Worm (Caenorhabditis elegans) whole organism, L4 larva: Measurements from ENCODE around the gene srm-4.

ENCODE experiments used
- ctbp-1 ChIP-seq: fragments of 200-800 bp; sonication (Bioruptor generic); IDR thresholded peaks from 2 replicates; pipeline ENCODE4 v1.3.6; 2022; ENCODE audit warnings: missing genetic modification reagents, missing genetic modification characterization, missing compliant biosample characterization
- lin-15B ChIP-seq: fragments of 150-350 bp; sonication (generic microtip); optimal IDR thresholded peaks from 3 replicates; lab custom pipeline; 2014; ENCODE audit warnings: missing biosample characterization, missing genetic modification characterization

- TF ChIP-seq lin-15B (tag; lab: Kevin White, UChicago) = no peak
- no peak for TF ChIP-seq ctbp-1 (GFP tag; lab: Robert Waterston, UW)
These were observed 43.9 kb upstream of the srm-4 start, which contains the start of gene F14D7.1 for ce11 chrV:14289363-14289762.
